Worm (Caenorhabditis elegans) whole organism, L4 larva: Measurements from ENCODE around the gene ckb-2.
A peak's percentile ranks its signal among the peaks of the same experiment; 100 is the strongest.

ENCODE experiments used
- T26A8.4 ChIP-seq: fragments of 200-800 bp; sonication (Bioruptor generic); IDR thresholded peaks from 2 replicates; pipeline ENCODE4 v1.3.6; 2022; ENCODE audit warnings: missing genetic modification characterization, missing compliant biosample characterization
- Y105C5A.15 ChIP-seq: fragments of 200-800 bp; sonication (Bioruptor generic); IDR thresholded peaks from 2 replicates; pipeline ENCODE4 v1.3.6; 2022; ENCODE audit warnings: missing genetic modification characterization, missing compliant biosample characterization
- ZK546.5 ChIP-seq, 2 experiments: sonication (generic microtip); optimal IDR thresholded peaks; 2 replicates each; lab custom pipeline; 2017; ENCODE audit warnings: missing biosample characterization in 2 of 2, missing genetic modification characterization in 2 of 2
- aha-1 ChIP-seq: fragments of 150-350 bp; peaks from one replicate; lab custom pipeline; 2014; ENCODE audit warnings: missing biosample characterization, missing genetic modification characterization
- aly-2 ChIP-seq: sonication (generic microtip); optimal IDR thresholded peaks from 2 replicates; lab custom pipeline; 2018; ENCODE audit warnings: missing biosample characterization, missing genetic modification characterization
- ama-1 ChIP-seq: fragments of 150-350 bp; optimal IDR thresholded peaks from 2 replicates; lab custom pipeline; 2014; ENCODE audit warnings: inconsistent platforms, mixed read lengths
- attf-4 ChIP-seq: sonication (generic microtip); optimal IDR thresholded peaks from 3 replicates; lab custom pipeline; 2017; ENCODE audit warnings: missing biosample characterization, missing genetic modification characterization
- ceh-62 ChIP-seq: sonication (generic microtip); optimal IDR thresholded peaks from 2 replicates; lab custom pipeline; 2017; ENCODE audit warnings: missing biosample characterization, missing genetic modification characterization
- ces-1 ChIP-seq: fragments of 150-350 bp; sonication (generic microtip); optimal IDR thresholded peaks from 4 replicates; lab custom pipeline; 2014; ENCODE audit warnings: missing biosample characterization, missing genetic modification reagents, missing genetic modification characterization
- cey-2 ChIP-seq: sonication (generic microtip); optimal IDR thresholded peaks from 3 replicates; lab custom pipeline; 2017; ENCODE audit warnings: missing genetic modification characterization, mild to moderate bottlenecking, missing compliant biosample characterization, antibody characterized with exemption, borderline replicate concordance; ENCODE audit not compliant: insufficient read depth
- daf-12 ChIP-seq: fragments of 150-350 bp; optimal IDR thresholded peaks from 2 replicates; lab custom pipeline; 2014; ENCODE audit warnings: missing biosample characterization, missing genetic modification reagents, missing genetic modification characterization
- daf-19 ChIP-seq: fragments of 200-800 bp; sonication (Bioruptor generic); conservative IDR thresholded peaks from 2 replicates; pipeline ENCODE4 v1.3.6; 2022; ENCODE audit warnings: missing genetic modification characterization, missing compliant biosample characterization
- duxl-1 ChIP-seq: sonication (generic microtip); optimal IDR thresholded peaks from 2 replicates; lab custom pipeline; 2016; ENCODE audit warnings: mild to moderate bottlenecking, missing genetic modification characterization, moderate library complexity, missing compliant biosample characterization; ENCODE audit not compliant: poor library complexity
- dve-1 ChIP-seq: sonication (generic microtip); optimal IDR thresholded peaks from 2 replicates; lab custom pipeline; 2017; ENCODE audit warnings: antibody characterized with exemption, mild to moderate bottlenecking, missing genetic modification characterization, missing compliant biosample characterization; ENCODE audit not compliant: insufficient read depth
- egl-27 ChIP-seq: sonication (generic microtip); optimal IDR thresholded peaks from 3 replicates; lab custom pipeline; 2017; ENCODE audit warnings: missing biosample characterization, missing genetic modification reagents, missing genetic modification characterization
- fkh-10 ChIP-seq: fragments of 150-350 bp; optimal IDR thresholded peaks from 2 replicates; lab custom pipeline; 2014; ENCODE audit warnings: missing biosample characterization, missing genetic modification reagents, missing genetic modification characterization
- fos-1 ChIP-seq: fragments of 150-350 bp; optimal IDR thresholded peaks from 2 replicates; lab custom pipeline; 2014; ENCODE audit warnings: missing biosample characterization, missing genetic modification characterization
- gei-8 ChIP-seq: fragments of 200-800 bp; sonication (Bioruptor generic); optimal IDR thresholded peaks from 2 replicates; lab custom pipeline; 2018; ENCODE audit warnings: mild to moderate bottlenecking, missing genetic modification characterization, missing compliant biosample characterization
- hlh-11 ChIP-seq: fragments of 200-800 bp; sonication (Bioruptor generic); optimal IDR thresholded peaks from 2 replicates; lab custom pipeline; 2018; ENCODE audit warnings: mild to moderate bottlenecking, missing genetic modification characterization, missing compliant biosample characterization
- hlh-30 ChIP-seq: sonication (generic microtip); optimal IDR thresholded peaks from 2 replicates; lab custom pipeline; 2017; ENCODE audit warnings: antibody characterized with exemption, mild to moderate bottlenecking, missing genetic modification characterization, missing compliant biosample characterization; ENCODE audit not compliant: insufficient read depth
- hmg-1.1 ChIP-seq: fragments of 200-800 bp; sonication (Bioruptor generic); IDR thresholded peaks from 2 replicates; pipeline ENCODE4 v1.3.6; 2022; ENCODE audit warnings: missing genetic modification reagents, missing genetic modification characterization, missing compliant biosample characterization
- jun-1 ChIP-seq: fragments of 150-350 bp; optimal IDR thresholded peaks from 2 replicates; lab custom pipeline; 2014; ENCODE audit warnings: missing biosample characterization, missing genetic modification reagents, missing genetic modification characterization
- lim-7 ChIP-seq: fragments of 200-800 bp; sonication (Bioruptor generic); IDR thresholded peaks from 2 replicates; pipeline ENCODE4 v1.3.6; 2022; ENCODE audit warnings: missing genetic modification characterization, missing compliant biosample characterization
- lin-1 ChIP-seq: fragments of 200-800 bp; sonication (Bioruptor generic); IDR thresholded peaks from 2 replicates; pipeline ENCODE4 v1.3.6; 2022; ENCODE audit warnings: missing genetic modification reagents, missing genetic modification characterization, missing compliant biosample characterization
- lin-29 ChIP-seq: fragments of 200-800 bp; sonication (Bioruptor generic); IDR thresholded peaks from 2 replicates; pipeline ENCODE4 v1.3.6; 2022; ENCODE audit warnings: missing genetic modification reagents, missing genetic modification characterization, missing compliant biosample characterization
- lin-39 ChIP-seq: fragments of 150-350 bp; optimal IDR thresholded peaks from 2 replicates; lab custom pipeline; 2014; ENCODE audit warnings: missing biosample characterization, missing genetic modification reagents, missing genetic modification characterization
- lsy-2 ChIP-seq, 2 experiments: fragments of 150-350 bp in 1 of 2; sonication (generic microtip) in 1 of 2; optimal IDR thresholded peaks; 2 replicates each; lab custom pipeline; 2014 to 2017; ENCODE audit warnings: missing biosample characterization in 2 of 2, missing genetic modification characterization in 2 of 2
- mdt-29 ChIP-seq: fragments of 200-800 bp; sonication (Bioruptor generic); IDR thresholded peaks from 2 replicates; pipeline ENCODE4 v1.3.6; 2022; ENCODE audit warnings: missing genetic modification reagents, missing genetic modification characterization, missing compliant biosample characterization
- mes-2 ChIP-seq: sonication (generic microtip); optimal IDR thresholded peaks from 2 replicates; lab custom pipeline; 2016; ENCODE audit warnings: missing genotype, mild to moderate bottlenecking, missing genetic modification characterization, missing compliant biosample characterization; ENCODE audit not compliant: poor library complexity, severe bottlenecking
- mxl-3 ChIP-seq: fragments of 200-800 bp; sonication (Bioruptor generic); optimal IDR thresholded peaks from 2 replicates; lab custom pipeline; 2018; ENCODE audit warnings: mild to moderate bottlenecking, missing genetic modification characterization, missing compliant biosample characterization
- nhr-237 ChIP-seq: sonication (generic microtip); optimal IDR thresholded peaks from 2 replicates; lab custom pipeline; 2017; ENCODE audit warnings: missing biosample characterization, missing genetic modification characterization
- nhr-28 ChIP-seq: fragments of 150-350 bp; optimal IDR thresholded peaks from 2 replicates; lab custom pipeline; 2014; ENCODE audit warnings: missing biosample characterization, missing genetic modification characterization
- nhr-41 ChIP-seq: fragments of 200-800 bp; sonication (Bioruptor generic); IDR thresholded peaks from 2 replicates; pipeline ENCODE4 v1.3.6; 2022; ENCODE audit warnings: missing genetic modification reagents, missing genetic modification characterization, missing compliant biosample characterization
- nhr-6 ChIP-seq: fragments of 150-350 bp; optimal IDR thresholded peaks from 2 replicates; lab custom pipeline; 2014; ENCODE audit warnings: missing biosample characterization, missing genetic modification characterization
- nhr-77 ChIP-seq: fragments of 150-350 bp; optimal IDR thresholded peaks from 2 replicates; lab custom pipeline; 2014; ENCODE audit warnings: missing biosample characterization, missing genetic modification characterization
- php-3 ChIP-seq: fragments of 200-800 bp; sonication (Bioruptor generic); IDR thresholded peaks from 2 replicates; pipeline ENCODE4 v1.3.6; 2022; ENCODE audit warnings: missing genetic modification reagents, missing genetic modification characterization, missing compliant biosample characterization
- pqm-1 ChIP-seq: sonication (generic microtip); optimal IDR thresholded peaks from 2 replicates; lab custom pipeline; 2017; ENCODE audit warnings: missing biosample characterization, missing genetic modification characterization
- sdz-12 ChIP-seq: fragments of 200-800 bp; sonication (Bioruptor generic); optimal IDR thresholded peaks from 2 replicates; lab custom pipeline; 2018; ENCODE audit warnings: mild to moderate bottlenecking, missing genetic modification characterization, missing compliant biosample characterization
- set-16 ChIP-seq: fragments of 200-800 bp; sonication (Bioruptor generic); IDR thresholded peaks from 2 replicates; pipeline ENCODE4 v1.3.6; 2022; ENCODE audit warnings: missing genetic modification reagents, missing genetic modification characterization, missing compliant biosample characterization
- snpc-4 ChIP-seq: fragments of 150-350 bp; optimal IDR thresholded peaks from 2 replicates; lab custom pipeline; 2014; ENCODE audit warnings: missing biosample characterization, missing genetic modification characterization
- spr-1 ChIP-seq: sonication (generic microtip); optimal IDR thresholded peaks from 2 replicates; lab custom pipeline; 2016; ENCODE audit warnings: mild to moderate bottlenecking, missing genetic modification characterization, missing compliant biosample characterization
- tag-97 ChIP-seq: fragments of 200-800 bp; sonication (Bioruptor generic); IDR thresholded peaks from 2 replicates; pipeline ENCODE4 v1.3.6; 2022; ENCODE audit warnings: missing genetic modification characterization, missing compliant biosample characterization
- tra-1 ChIP-seq: fragments of 200-800 bp; sonication (Bioruptor generic); IDR thresholded peaks from 2 replicates; pipeline ENCODE4 v1.3.6; 2022; ENCODE audit warnings: missing genetic modification reagents, missing genetic modification characterization, missing compliant biosample characterization
- unc-39 ChIP-seq: sonication (generic microtip); optimal IDR thresholded peaks from 2 replicates; lab custom pipeline; 2017; ENCODE audit warnings: missing biosample characterization, missing genetic modification characterization
- unc-62 ChIP-seq, 3 experiments: fragments of 150-350 bp in 1 of 3; sonication (generic microtip); optimal IDR thresholded peaks in 2 of 3; peaks in 1 of 3; 1 replicate in 1 of 3; 2 replicates in 2 of 3; lab custom pipeline; 2014 to 2017; ENCODE audit warnings: missing biosample characterization in 3 of 3, missing genetic modification characterization in 3 of 3, missing genetic modification reagents in 3 of 3, missing genotype in 1 of 3
- vab-7 ChIP-seq: fragments of 200-800 bp; sonication (Bioruptor generic); IDR thresholded peaks from 2 replicates; pipeline ENCODE4 v1.3.6; 2022; ENCODE audit warnings: missing genetic modification reagents, missing genetic modification characterization, missing compliant biosample characterization
- zfp-2 ChIP-seq: sonication (generic microtip); optimal IDR thresholded peaks from 2 replicates; lab custom pipeline; 2016; ENCODE audit warnings: mild to moderate bottlenecking, missing genetic modification characterization, missing compliant biosample characterization
- zfp-3 ChIP-seq: fragments of 200-800 bp; sonication (Bioruptor generic); conservative IDR thresholded peaks from 2 replicates; pipeline ENCODE4 v1.3.6; 2022; ENCODE audit warnings: missing genetic modification reagents, missing genetic modification characterization, missing compliant biosample characterization
- zip-11 ChIP-seq: fragments of 200-800 bp; sonication (Bioruptor generic); IDR thresholded peaks from 2 replicates; pipeline ENCODE4 v1.3.6; 2022; ENCODE audit warnings: missing genetic modification characterization, missing compliant biosample characterization
- ztf-7 ChIP-seq: fragments of 150-350 bp; optimal IDR thresholded peaks from 2 replicates; lab custom pipeline; 2014; ENCODE audit warnings: missing biosample characterization, missing genetic modification characterization

Gene ckb-2

DNA sequence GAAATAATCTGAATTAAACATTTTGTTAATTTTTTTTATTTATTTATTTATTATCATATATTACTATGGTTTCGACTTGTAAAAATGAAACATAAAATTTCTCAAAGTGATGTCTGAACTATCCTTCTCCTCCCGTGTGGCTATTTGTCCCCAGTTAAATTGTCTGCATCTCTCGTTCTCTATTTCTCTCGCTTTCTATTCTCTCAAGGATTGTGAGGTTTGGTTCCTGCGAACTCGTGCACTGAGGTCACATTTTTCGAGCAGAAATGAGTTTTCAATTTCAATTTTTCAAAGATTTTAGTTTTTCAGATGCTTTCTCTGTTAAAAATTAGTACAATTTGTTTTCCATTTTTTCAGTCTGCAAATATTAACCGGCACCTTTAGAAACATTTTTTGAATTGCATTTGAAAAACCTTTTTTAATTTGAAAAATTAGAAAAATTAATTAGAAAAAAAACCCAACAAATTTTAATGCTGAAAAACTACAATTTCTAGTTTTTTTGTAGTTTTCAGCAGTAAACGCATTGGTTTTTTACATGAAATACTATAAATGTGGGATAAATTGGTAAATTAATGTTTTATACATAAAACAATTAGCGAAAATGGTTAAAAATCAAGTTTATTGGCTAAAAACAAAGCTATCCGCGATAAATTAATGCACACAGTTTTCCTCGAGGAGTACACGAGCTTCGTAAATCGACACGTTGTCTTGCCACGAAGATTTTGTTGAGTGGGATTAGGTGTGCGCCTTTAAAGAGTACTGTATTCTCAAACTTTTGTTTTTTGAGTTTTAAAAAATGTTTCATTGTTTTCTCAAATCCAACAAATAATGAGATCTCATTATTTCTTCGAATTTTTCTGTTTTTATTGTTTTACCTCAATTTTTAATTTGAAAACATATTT is 44.6 kb downstream of the ckb-2 start:
- TF ChIP-seq unc-39 (no peak), lsy-2 (tag; optimal IDR thresholded peaks at IDR 0.05; lab: Kevin White, UChicago) (peak in 1 of 2 experiments; percentile 61), zip-11 (GFP tag; lab: Robert Waterston, UW) (no peak), unc-62 (GFP tag; optimal IDR thresholded peaks at IDR 0.05 in 1 of 2; lab: Kevin White, UChicago) (no peak), unc-62 (tag; optimal IDR thresholded peaks at IDR 0.05; lab: Kevin White, UChicago) (no peak), lim-7 (GFP tag; lab: Robert Waterston, UW) (no peak), gei-8 (GFP tag; lab: Kevin White, UChicago) (no peak), mes-2 (tag; lab: Kevin White, UChicago) (no peak), nhr-237 (no peak), Y105C5A.15 (no peak), spr-1 (tag; lab: Kevin White, UChicago) (no peak), snpc-4 (tag; lab: Kevin White, UChicago) (no peak), fkh-10 (GFP tag; lab: Kevin White, UChicago) (no peak), lin-39 (no peak), zfp-2 (no peak), daf-19 (GFP tag; lab: Robert Waterston, UW) (no peak), ceh-62 (tag; lab: Kevin White, UChicago) (no peak), aly-2 (tag; lab: Kevin White, UChicago) (no peak), cey-2 (no peak), attf-4 (tag; lab: Kevin White, UChicago) (no peak), hlh-11 (tag; lab: Kevin White, UChicago) (peak; percentile 58), T26A8.4 (GFP tag; lab: Robert Waterston, UW) (no peak), tra-1 (GFP tag; lab: Robert Waterston, UW) (0 out of 2 replicates have a peak, but pooled peaks have one; percentile 10), ama-1 (lab: Kevin White, UChicago) (no peak), daf-12 (no peak), egl-27 (tag; lab: Kevin White, UChicago) (no peak), mxl-3 (GFP tag; lab: Kevin White, UChicago) (no peak), ZK546.5 (tag; optimal IDR thresholded peaks at IDR 0.05; lab: Kevin White, UChicago) (no peak), dve-1 (tag; lab: Kevin White, UChicago) (peak; percentile 31), aha-1 (tag; lab: Kevin White, UChicago) (peak; percentile 90), nhr-28 (tag; lab: Kevin White, UChicago) (peak; percentile 46), set-16 (GFP tag; lab: Robert Waterston, UW) (no peak), nhr-77 (tag; lab: Kevin White, UChicago) (peak; percentile 51), zfp-3 (GFP tag; lab: Robert Waterston, UW) (no peak), jun-1 (tag; lab: Kevin White, UChicago) (no peak), vab-7 (GFP tag; lab: Robert Waterston, UW) (no peak), ces-1 (GFP tag; lab: Kevin White, UChicago) (no peak), ztf-7 (no peak), mdt-29 (GFP tag; lab: Robert Waterston, UW) (no peak), nhr-6 (tag; lab: Kevin White, UChicago) (no peak), nhr-41 (GFP tag; lab: Robert Waterston, UW) (no peak), hlh-30 (peak; percentile 94), pqm-1 (tag; lab: Kevin White, UChicago) (no peak), lin-1 (GFP tag; lab: Robert Waterston, UW) (no peak), php-3 (GFP tag; lab: Robert Waterston, UW) (no peak), lin-29 (GFP tag; lab: Robert Waterston, UW) (no peak), tag-97 (GFP tag; lab: Robert Waterston, UW) (no peak), hmg-1.1 (GFP tag; lab: Robert Waterston, UW) (0 out of 2 replicates have a peak, but pooled peaks have one; percentile 13), fos-1 (no peak), sdz-12 (no peak), duxl-1 (tag; lab: Kevin White, UChicago) (no peak)
